In the genomic region with DNA sequence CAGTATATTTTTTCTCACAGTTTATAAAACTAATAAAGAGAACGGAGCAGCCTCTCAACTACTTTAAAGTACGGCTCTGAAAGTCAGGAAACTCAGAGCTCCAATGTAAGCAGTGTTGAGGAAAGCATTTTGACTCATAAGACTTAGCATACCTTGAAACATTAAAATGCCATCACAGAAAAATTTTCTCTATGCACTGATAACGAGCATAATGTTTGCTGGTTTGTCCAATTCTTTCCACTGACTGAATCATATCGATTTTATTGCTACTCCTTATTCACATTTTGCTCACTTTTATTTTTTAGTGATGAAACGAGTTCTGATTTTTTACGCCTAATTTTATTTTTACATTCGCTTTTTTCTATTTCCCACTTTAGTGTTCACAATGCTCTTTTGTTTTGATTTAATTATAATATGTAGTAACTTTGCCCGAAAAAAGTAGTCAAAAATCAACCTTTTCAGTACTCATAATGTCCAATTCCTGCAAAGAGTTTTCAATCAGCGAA, we compare ENCODE assay signal across 4 worm cellular contexts.
TF ChIP-seq lines count a peak whose summit lies in the region.

A gene (plus strand): TSS at position 456 of the 506 bp plus-strand sequence.

TF ChIP-seq in whole organism, L2 larva, 48 proteins besides CTCF, POLR2A, EP300 and RAD21:
- peak; percentile 73 for TF ChIP-seq fos-1 (tag; optimal IDR thresholded peaks at IDR 0.05; lab: Kevin White, UChicago)
- no peak for TF ChIP-seq sma-3 (GFP tag; optimal IDR thresholded peaks at IDR 0.05; lab: Kevin White, UChicago)

TF ChIP-seq in whole organism, L3 larva, 47 proteins besides CTCF, POLR2A, EP300 and RAD21:
- TF ChIP-seq unc-39 (tag; optimal IDR thresholded peaks at IDR 0.05; lab: Kevin White, UChicago) (no peak), elt-2 (tag; optimal IDR thresholded peaks at IDR 0.05; lab: Kevin White, UChicago) (peak; percentile 51)
TF ChIP-seq in whole organism, L3 larva: peak in this region for 1.

TF ChIP-seq in whole organism, L4 larva, 104 proteins besides CTCF, POLR2A, EP300 and RAD21:
- TF ChIP-seq pqm-1 (tag; optimal IDR thresholded peaks at IDR 0.05; lab: Kevin White, UChicago) (peak; percentile 40), snpc-1.2 (GFP tag; IDR thresholded peaks at IDR 0.05; lab: Robert Waterston, UW) (no peak), skn-1 (tag; optimal IDR thresholded peaks at IDR 0.05; lab: Kevin White, UChicago) (no peak), nhr-28 (tag; optimal IDR thresholded peaks at IDR 0.05; lab: Kevin White, UChicago) (peak; percentile 10), F44E2.7 (GFP tag; IDR thresholded peaks at IDR 0.05; lab: Robert Waterston, UW) (no peak), Y5F2A.4 (GFP tag; optimal IDR thresholded peaks at IDR 0.05; lab: Kevin White, UChicago) (no peak), daf-12 (tag; optimal IDR thresholded peaks at IDR 0.05; lab: Kevin White, UChicago) (no peak)

TF ChIP-seq in whole organism, young adult, 124 proteins besides CTCF, POLR2A, EP300 and RAD21:
- TF ChIP-seq B0336.3 (GFP tag; IDR thresholded peaks at IDR 0.05; lab: Robert Waterston, UW), result no peak
- no peak for TF ChIP-seq attf-6 (GFP tag; IDR thresholded peaks at IDR 0.05; lab: Robert Waterston, UW)
- peak; percentile 24 for TF ChIP-seq nhr-80 (tag; optimal IDR thresholded peaks at IDR 0.05; lab: Kevin White, UChicago)
- TF ChIP-seq F39B2.1 (GFP tag; IDR thresholded peaks at IDR 0.05; lab: Robert Waterston, UW), result no peak
- no peak for TF ChIP-seq lsl-1 (GFP tag; optimal IDR thresholded peaks at IDR 0.05; lab: Kevin White, UChicago)
- no peak for TF ChIP-seq gei-17 (GFP tag; optimal IDR thresholded peaks at IDR 0.05; lab: Kevin White, UChicago)
- no peak for TF ChIP-seq somi-1 (GFP tag; optimal IDR thresholded peaks at IDR 0.05; lab: Kevin White, UChicago)
